Fruit fly (Drosophila melanogaster) whole organism, wandering third instar larva: Measurements from ENCODE around the gene mbc.

Experiments
- Abd-B ChIP-seq: fragments of >200 bp; optimal IDR thresholded peaks from 2 replicates; lab custom pipeline; 2017; ENCODE audit warnings: missing biosample characterization, missing genetic modification characterization
- CG32264 ChIP-seq: fragments of 200-800 bp; sonication (Bioruptor generic); optimal IDR thresholded peaks from 2 replicates; lab custom pipeline; 2016; ENCODE audit warnings: missing biosample characterization, missing genetic modification characterization
- CG9705 ChIP-seq: fragments of 200-800 bp; sonication (Bioruptor generic); optimal IDR thresholded peaks from 2 replicates; lab custom pipeline; 2018; ENCODE audit warnings: missing biosample characterization, mild to moderate bottlenecking, missing genetic modification characterization
- CrebA ChIP-seq: fragments of 200-800 bp; sonication (Bioruptor generic); optimal IDR thresholded peaks from 2 replicates; lab custom pipeline; 2016; ENCODE audit warnings: missing biosample characterization, mild to moderate bottlenecking, missing genetic modification characterization, borderline replicate concordance
- Dfd ChIP-seq: fragments of >200 bp; optimal IDR thresholded peaks from 2 replicates; lab custom pipeline; 2017; ENCODE audit warnings: missing biosample characterization, missing genetic modification characterization
- Dif ChIP-seq: fragments of 200-275, 200-300 bp; sonication (Bioruptor generic); optimal IDR thresholded peaks from 2 replicates; lab custom pipeline; 2018; ENCODE audit warnings: missing biosample characterization, missing genetic modification characterization; ENCODE audit not compliant: partially characterized antibody
- GATAd ChIP-seq: sonication (Bioruptor generic); optimal IDR thresholded peaks from 2 replicates; lab custom pipeline; 2016; ENCODE audit warnings: missing biosample characterization, missing genetic modification characterization
- HLH106 ChIP-seq: fragments of 200-800 bp; optimal IDR thresholded peaks from 3 replicates; lab custom pipeline; 2019; ENCODE audit warnings: missing biosample characterization, mild to moderate bottlenecking, missing genetic modification characterization, moderate library complexity
- Hnf4 ChIP-seq: fragments of 200-800 bp; sonication (Bioruptor generic); optimal IDR thresholded peaks from 2 replicates; lab custom pipeline; 2016; ENCODE audit warnings: missing biosample characterization, mild to moderate bottlenecking, missing genetic modification characterization
- Hr78 ChIP-seq: fragments of >200 bp; optimal IDR thresholded peaks from 2 replicates; lab custom pipeline; 2017; ENCODE audit warnings: missing biosample characterization, missing genetic modification characterization
- Hr83 ChIP-seq: fragments of 200-300 bp; sonication (Bioruptor generic); optimal IDR thresholded peaks from 2 replicates; lab custom pipeline; 2016; ENCODE audit warnings: missing biosample characterization, mild to moderate bottlenecking, missing genetic modification characterization, moderate library complexity; ENCODE audit not compliant: poor library complexity, severe bottlenecking
- Myc ChIP-seq: fragments of >200 bp; optimal IDR thresholded peaks from 2 replicates; lab custom pipeline; 2017
- N ChIP-seq: fragments of >200 bp; optimal IDR thresholded peaks from 2 replicates; lab custom pipeline; 2018; ENCODE audit warnings: missing biosample characterization, missing external identifiers, missing genetic modification characterization
- OdsH ChIP-seq: fragments of 200-800 bp; sonication (Bioruptor generic); optimal IDR thresholded peaks from 2 replicates; lab custom pipeline; 2016; ENCODE audit warnings: missing biosample characterization, mild to moderate bottlenecking, missing genetic modification characterization
- Rel ChIP-seq, 2 experiments: fragments of 200-800 bp; sonication (Bioruptor generic) in 1 of 2; optimal IDR thresholded peaks; 2 replicates in 1 of 2; 3 replicates in 1 of 2; lab custom pipeline; 2016 to 2019; ENCODE audit warnings: mild to moderate bottlenecking in 2 of 2, missing biosample characterization in 2 of 2, missing genetic modification characterization in 2 of 2, moderate library complexity in 1 of 2
- Sp1 ChIP-seq: fragments of 200-800 bp; sonication (Bioruptor generic); optimal IDR thresholded peaks from 3 replicates; lab custom pipeline; 2019; ENCODE audit warnings: missing biosample characterization, mild to moderate bottlenecking, missing genetic modification characterization, moderate library complexity
- Vsx2 ChIP-seq: fragments of 200-300, 225-300 bp; sonication (Bioruptor generic); optimal IDR thresholded peaks from 2 replicates; lab custom pipeline; 2018; ENCODE audit warnings: missing biosample characterization, missing genetic modification characterization; ENCODE audit not compliant: partially characterized antibody
- br ChIP-seq: fragments of 200-800 bp; sonication (Bioruptor generic); optimal IDR thresholded peaks from 2 replicates; lab custom pipeline; 2016; ENCODE audit warnings: missing biosample characterization, missing genetic modification characterization
- brk ChIP-seq: fragments of 200-800 bp; sonication (Bioruptor generic); optimal IDR thresholded peaks from 2 replicates; lab custom pipeline; 2016; ENCODE audit warnings: missing biosample characterization, mild to moderate bottlenecking, missing genetic modification characterization
- dl ChIP-seq, 2 experiments: fragments of 175-275, 200-275 bp in 1 of 2; fragments of 200-275 bp in 1 of 2; sonication (Bioruptor generic); optimal IDR thresholded peaks; lab custom pipeline; 2018; ENCODE audit warnings: mild to moderate bottlenecking in 2 of 2, missing biosample characterization in 2 of 2, missing genetic modification characterization in 2 of 2, moderate library complexity in 2 of 2; ENCODE audit not compliant: partially characterized antibody in 2 of 2, insufficient read depth in 1 of 2
- dmrt93B ChIP-seq: fragments of 200-800 bp; sonication (Bioruptor generic); optimal IDR thresholded peaks from 2 replicates; lab custom pipeline; 2018; ENCODE audit warnings: missing biosample characterization, mild to moderate bottlenecking, missing genetic modification characterization
- dsf ChIP-seq: sonication (Bioruptor generic); optimal IDR thresholded peaks from 2 replicates; lab custom pipeline; 2016; ENCODE audit warnings: missing biosample characterization, missing genetic modification characterization, borderline replicate concordance
- ey ChIP-seq: fragments of 200-800 bp; sonication (Bioruptor generic); optimal IDR thresholded peaks from 2 replicates; lab custom pipeline; 2016; ENCODE audit warnings: missing biosample characterization, missing genetic modification characterization
- foxo ChIP-seq, 2 experiments: fragments of 200-800 bp; sonication (Bioruptor generic); optimal IDR thresholded peaks; 2 replicates in 1 of 2; 3 replicates in 1 of 2; lab custom pipeline; 2016 to 2017; ENCODE audit warnings: missing biosample characterization in 2 of 2, missing genetic modification characterization in 2 of 2
- fru ChIP-seq: fragments of 200-800 bp; sonication (Bioruptor generic); optimal IDR thresholded peaks from 3 replicates; lab custom pipeline; 2016; ENCODE audit warnings: missing biosample characterization, mild to moderate bottlenecking, missing genetic modification characterization
- h ChIP-seq: fragments of 200-800 bp; sonication (Bioruptor generic); optimal IDR thresholded peaks from 3 replicates; lab custom pipeline; 2016; ENCODE audit warnings: missing biosample characterization, mild to moderate bottlenecking, missing genetic modification characterization
- jim ChIP-seq: fragments of 175-275, 200-325 bp; sonication (Bioruptor generic); optimal IDR thresholded peaks from 2 replicates; lab custom pipeline; 2016; ENCODE audit warnings: missing biosample characterization, mild to moderate bottlenecking, missing genetic modification characterization
- lola ChIP-seq: fragments of >200 bp; optimal IDR thresholded peaks from 2 replicates; lab custom pipeline; 2017; ENCODE audit warnings: missing biosample characterization, missing genetic modification characterization
- pan ChIP-seq: fragments of >200 bp; optimal IDR thresholded peaks from 2 replicates; lab custom pipeline; 2017
- psq ChIP-seq: fragments of 200-800 bp; sonication (Bioruptor generic); optimal IDR thresholded peaks from 3 replicates; lab custom pipeline; 2017; ENCODE audit warnings: missing biosample characterization, mild to moderate bottlenecking, missing genetic modification characterization, moderate library complexity
- rgr ChIP-seq: fragments of 200-800 bp; sonication (Bioruptor generic); optimal IDR thresholded peaks from 3 replicates; lab custom pipeline; 2016; ENCODE audit warnings: missing biosample characterization, mild to moderate bottlenecking, missing genetic modification characterization
- sage ChIP-seq: fragments of 200-800 bp; sonication (Bioruptor generic); optimal IDR thresholded peaks from 2 replicates; lab custom pipeline; 2016; ENCODE audit warnings: missing biosample characterization, mild to moderate bottlenecking, missing genetic modification characterization
- sv ChIP-seq: fragments of 200-800 bp; sonication (Bioruptor generic); optimal IDR thresholded peaks from 3 replicates; lab custom pipeline; 2016; ENCODE audit warnings: missing biosample characterization, missing genetic modification characterization
- tai ChIP-seq: sonication (Bioruptor generic); optimal IDR thresholded peaks from 2 replicates; lab custom pipeline; 2016; ENCODE audit warnings: missing biosample characterization, missing genetic modification characterization
- usp ChIP-seq: fragments of >200 bp; optimal IDR thresholded peaks from 2 replicates; lab custom pipeline; 2017; ENCODE audit warnings: missing biosample characterization, missing genetic modification characterization
- woc ChIP-seq: sonication (Bioruptor generic); optimal IDR thresholded peaks from 2 replicates; lab custom pipeline; 2016; ENCODE audit warnings: missing biosample characterization, mild to moderate bottlenecking, missing genetic modification characterization

mbc gene

dm6 chr3R:23737676-23738574 lies 43.6 kb upstream of the mbc start:
- no peak for TF ChIP-seq Rel (GFP tag; optimal IDR thresholded peaks at IDR 0.05; lab: Kevin White, UChicago)
- TF ChIP-seq Rel (tag; optimal IDR thresholded peaks at IDR 0.05; lab: Kevin White, UChicago): no peak
- no peak for TF ChIP-seq sv
- TF ChIP-seq lola (GFP tag; lab: Kevin White, UChicago): no peak
- TF ChIP-seq usp (GFP tag; lab: Kevin White, UChicago): no peak
- no peak for TF ChIP-seq Hr78 (GFP tag; lab: Kevin White, UChicago)
- no peak for TF ChIP-seq foxo (GFP tag; optimal IDR thresholded peaks at IDR 0.05; lab: Kevin White, UChicago)
- no peak for TF ChIP-seq psq (GFP tag; lab: Kevin White, UChicago)
- TF ChIP-seq Hr83 (GFP tag; lab: Kevin White, UChicago): no peak
- TF ChIP-seq jim (GFP tag; lab: Kevin White, UChicago): no peak
- TF ChIP-seq woc (GFP tag; lab: Kevin White, UChicago): no peak
- no peak for TF ChIP-seq CG9705
- TF ChIP-seq HLH106 (tag; lab: Kevin White, UChicago): no peak
- TF ChIP-seq sage: no peak
- TF ChIP-seq Sp1 (GFP tag; lab: Kevin White, UChicago): no peak
- TF ChIP-seq h (GFP tag; lab: Kevin White, UChicago): no peak
- no peak for TF ChIP-seq GATAd (GFP tag; lab: Kevin White, UChicago)
- no peak for TF ChIP-seq CG32264 (GFP tag; lab: Kevin White, UChicago)
- TF ChIP-seq Abd-B: no peak
- TF ChIP-seq CrebA (GFP tag; lab: Kevin White, UChicago): no peak
- no peak for TF ChIP-seq tai (GFP tag; lab: Kevin White, UChicago)

dm6 chr3R:23740968-23741367 lies 40.6 kb upstream of the mbc start:
- TF ChIP-seq brk (GFP tag; lab: Kevin White, UChicago) (no peak), Dif (no peak), fru (GFP tag; lab: Kevin White, UChicago) (no peak), foxo (GFP tag; optimal IDR thresholded peaks at IDR 0.05; lab: Kevin White, UChicago) (no peak), dsf (GFP tag; lab: Kevin White, UChicago) (no peak), Abd-B (no peak), psq (GFP tag; lab: Kevin White, UChicago) (no peak), woc (GFP tag; lab: Kevin White, UChicago) (no peak), Sp1 (GFP tag; lab: Kevin White, UChicago) (no peak), rgr (GFP tag; lab: Kevin White, UChicago) (no peak), Hnf4 (no peak), usp (GFP tag; lab: Kevin White, UChicago) (no peak), Hr83 (GFP tag; lab: Kevin White, UChicago) (no peak)

dm6 chr3R:23747446-23747845 lies 34.1 kb upstream of the mbc start:
- TF ChIP-seq CG32264 (GFP tag; lab: Kevin White, UChicago): no peak
- no peak for TF ChIP-seq jim (GFP tag; lab: Kevin White, UChicago)
- no peak for TF ChIP-seq sv
- no peak for TF ChIP-seq HLH106 (tag; lab: Kevin White, UChicago)
- TF ChIP-seq Vsx2 (GFP tag; lab: Kevin White, UChicago): no peak
- TF ChIP-seq h (GFP tag; lab: Kevin White, UChicago): no peak
- no peak for TF ChIP-seq rgr (GFP tag; lab: Kevin White, UChicago)
- TF ChIP-seq foxo (GFP tag; optimal IDR thresholded peaks at IDR 0.05; lab: Kevin White, UChicago): no peak
- no peak for TF ChIP-seq dmrt93B
- no peak for TF ChIP-seq brk (GFP tag; lab: Kevin White, UChicago)

dm6 chr3R:23752728-23753127 lies 28.8 kb upstream of the mbc start, which contains the start of the genes RanBP3 and Rpt5:
TSS of gene RanBP3 (minus strand) at chr3R:23752834.
TSS of gene Rpt5 (plus strand) at chr3R:23752876.
- no peak for TF ChIP-seq Dfd (GFP tag; lab: Kevin White, UChicago)
- peak in 1 of 2 experiments; percentile 85 for TF ChIP-seq foxo (GFP tag; optimal IDR thresholded peaks at IDR 0.05; lab: Kevin White, UChicago)
- peak; percentile 83 for TF ChIP-seq br
- no peak for TF ChIP-seq usp (GFP tag; lab: Kevin White, UChicago)
- TF ChIP-seq rgr (GFP tag; lab: Kevin White, UChicago): peak; percentile 86
- no peak for TF ChIP-seq dmrt93B
- TF ChIP-seq N (GFP tag; lab: Kevin White, UChicago): no peak
- TF ChIP-seq ey (GFP tag; lab: Kevin White, UChicago): peak; percentile 46
- TF ChIP-seq woc (GFP tag; lab: Kevin White, UChicago): no peak
- TF ChIP-seq sage: no peak
- TF ChIP-seq Myc: peak; percentile 32
- no peak for TF ChIP-seq sv
- TF ChIP-seq dl (GFP tag; optimal IDR thresholded peaks at IDR 0.05; lab: Kevin White, UChicago; ENCODE audit: insufficient read depth in 1 of 2, partially characterized antibody in 2 of 2): no peak
- no peak for TF ChIP-seq CrebA (GFP tag; lab: Kevin White, UChicago)
- TF ChIP-seq Hr78 (GFP tag; lab: Kevin White, UChicago): no peak
- no peak for TF ChIP-seq jim (GFP tag; lab: Kevin White, UChicago)
- no peak for TF ChIP-seq dsf (GFP tag; lab: Kevin White, UChicago)
- TF ChIP-seq OdsH (GFP tag; lab: Kevin White, UChicago): peak; percentile 73
- no peak for TF ChIP-seq brk (GFP tag; lab: Kevin White, UChicago)
- no peak for TF ChIP-seq Rel (GFP tag; optimal IDR thresholded peaks at IDR 0.05; lab: Kevin White, UChicago)
- TF ChIP-seq Rel (tag; optimal IDR thresholded peaks at IDR 0.05; lab: Kevin White, UChicago): peak; percentile 70
- TF ChIP-seq GATAd (GFP tag; lab: Kevin White, UChicago): no peak
- no peak for TF ChIP-seq pan (lab: Kevin White, UChicago)
- TF ChIP-seq CG9705: peak; percentile 53
- peak; percentile 55 for TF ChIP-seq psq (GFP tag; lab: Kevin White, UChicago)
- TF ChIP-seq lola (GFP tag; lab: Kevin White, UChicago): no peak
- TF ChIP-seq tai (GFP tag; lab: Kevin White, UChicago): no peak
- TF ChIP-seq Sp1 (GFP tag; lab: Kevin White, UChicago): peak; percentile 67
- peak; percentile 85 for TF ChIP-seq h (GFP tag; lab: Kevin White, UChicago)
- TF ChIP-seq Hnf4: no peak
